Worm (Caenorhabditis elegans): Measurements from ENCODE around the gene mob-2.

Gene mob-2

DNA sequence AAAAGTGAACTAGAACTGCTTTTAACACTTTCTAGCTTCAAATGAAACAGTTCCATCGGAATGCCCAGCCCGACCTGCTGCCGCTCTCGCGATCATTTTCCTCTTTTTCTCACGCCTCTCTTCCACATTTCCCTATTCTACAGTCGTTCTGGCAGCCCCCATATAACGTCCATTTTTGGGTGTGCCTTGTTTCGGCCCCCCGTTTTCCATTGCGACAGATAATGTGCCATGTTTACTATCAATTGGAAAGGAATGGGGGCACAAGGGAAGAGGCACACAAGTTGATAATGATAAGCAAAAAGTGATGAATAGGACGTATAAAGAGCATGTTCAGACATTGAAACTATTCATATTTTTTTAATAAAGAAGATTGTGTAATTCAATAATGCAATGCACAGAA is 10.9 kb downstream of the mob-2 start (continued):
- TF ChIP-seq saeg-2 (GFP tag; IDR thresholded peaks at IDR 0.05) (no peak), mep-1 (tag; optimal IDR thresholded peaks at IDR 0.05) (peak; percentile 59), dmd-6 (GFP tag; IDR thresholded peaks at IDR 0.05) (peak; percentile 82), hlh-30 (tag; optimal IDR thresholded peaks at IDR 0.05; ENCODE audit: insufficient read depth) (peak; percentile 46), snpc-4 (tag; optimal IDR thresholded peaks at IDR 0.05) (no peak), fkh-10 (GFP tag; optimal IDR thresholded peaks at IDR 0.05) (no peak), Y75B8A.6 (GFP tag; IDR thresholded peaks at IDR 0.05) (no peak), ctbp-1 (GFP tag; IDR thresholded peaks at IDR 0.05) (no peak), mdl-1 (tag; optimal IDR thresholded peaks at IDR 0.05) (peak in 1 of 2 experiments; percentile 32), lsy-2 (tag; optimal IDR thresholded peaks at IDR 0.05) (peak in 1 of 2 experiments; percentile 48), ceh-28 (tag; optimal IDR thresholded peaks at IDR 0.05) (no peak), hlh-11 (tag; optimal IDR thresholded peaks at IDR 0.05) (peak; percentile 90), unc-62 (GFP tag; optimal IDR thresholded peaks at IDR 0.05 in 1 of 2) (peak in 1 of 2 experiments; percentile 83), unc-62 (tag; optimal IDR thresholded peaks at IDR 0.05) (no peak), ceh-62 (tag; optimal IDR thresholded peaks at IDR 0.05) (no peak), nhr-25 (tag; optimal IDR thresholded peaks at IDR 0.05; ENCODE audit: borderline replicate concordance, insufficient read depth) (no peak), set-16 (GFP tag; IDR thresholded peaks at IDR 0.05) (no peak), nhr-77 (tag; optimal IDR thresholded peaks at IDR 0.05) (peak; percentile 59), mdt-29 (GFP tag; IDR thresholded peaks at IDR 0.05) (no peak), zfp-2 (tag; optimal IDR thresholded peaks at IDR 0.05) (no peak), F37D6.2 (tag; optimal IDR thresholded peaks at IDR 0.05) (no peak), lin-39 (tag; optimal IDR thresholded peaks at IDR 0.05) (no peak), daf-16 (GFP tag; optimal IDR thresholded peaks at IDR 0.05) (peak in 1 of 2 experiments; percentile 71), daf-16 (tag; optimal IDR thresholded peaks at IDR 0.05) (peak; percentile 97), attf-4 (tag; optimal IDR thresholded peaks at IDR 0.05) (no peak), sdz-12 (GFP tag; optimal IDR thresholded peaks at IDR 0.05) (no peak), madf-5 (GFP tag; IDR thresholded peaks at IDR 0.05) (no peak), skn-1 (tag; optimal IDR thresholded peaks at IDR 0.05) (no peak), jun-1 (tag; optimal IDR thresholded peaks at IDR 0.05) (no peak), rbr-2 (tag; optimal IDR thresholded peaks at IDR 0.05) (no peak), Y48G9A.11 (GFP tag; IDR thresholded peaks at IDR 0.05) (no peak), lin-13 (GFP tag; optimal IDR thresholded peaks at IDR 0.05) (peak; percentile 15), lin-15B (tag; optimal IDR thresholded peaks at IDR 0.05) (no peak), spr-3 (GFP tag; optimal IDR thresholded peaks at IDR 0.05) (no peak), F26F4.8 (GFP tag; conservative IDR thresholded peaks at IDR 0.05) (no peak), Y105C5A.15 (GFP tag; IDR thresholded peaks at IDR 0.05) (no peak), hmg-1.1 (GFP tag; IDR thresholded peaks at IDR 0.05) (no peak), pha-4 (GFP tag; IDR thresholded peaks at IDR 0.05) (no peak), pha-4 (tag; optimal IDR thresholded peaks at IDR 0.05) (peak; percentile 23), F49E8.2 (tag; optimal IDR thresholded peaks at IDR 0.05; ENCODE audit: borderline replicate concordance) (no peak)

DNA sequence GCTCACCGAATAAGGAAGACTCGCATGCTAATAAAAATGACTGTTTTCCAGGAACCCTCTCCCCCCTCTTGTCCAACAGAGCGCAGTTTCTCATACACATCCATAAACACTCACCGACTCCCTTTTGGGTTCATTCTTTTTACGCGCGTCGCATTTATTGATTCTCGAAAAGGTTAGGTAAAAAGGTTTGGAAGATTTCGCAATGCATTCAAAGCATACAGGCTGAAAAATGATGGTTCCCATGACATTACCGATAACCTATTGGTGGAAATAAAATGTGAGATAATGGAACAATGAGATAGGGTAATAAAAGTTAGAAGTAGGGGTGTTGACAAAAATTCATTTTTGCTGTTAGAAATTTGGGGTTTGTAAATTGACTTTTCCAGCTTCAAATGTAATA is 11.4 kb downstream of the mob-2 start:
- TF ChIP-seq fos-1 (tag; optimal IDR thresholded peaks at IDR 0.05) (no peak), unc-62 (GFP tag; optimal IDR thresholded peaks at IDR 0.05 in 1 of 2) (no peak), unc-62 (tag; optimal IDR thresholded peaks at IDR 0.05) (no peak), aha-1 (tag) (peak; percentile 10), duxl-1 (tag; optimal IDR thresholded peaks at IDR 0.05; ENCODE audit: poor library complexity) (no peak), nhr-11 (tag; optimal IDR thresholded peaks at IDR 0.05) (no peak), lim-7 (GFP tag; IDR thresholded peaks at IDR 0.05) (no peak), nhr-102 (tag; optimal IDR thresholded peaks at IDR 0.05) (no peak), F44E2.7 (GFP tag; IDR thresholded peaks at IDR 0.05) (no peak), mes-2 (tag; optimal IDR thresholded peaks at IDR 0.05; ENCODE audit: poor library complexity, severe bottlenecking) (peak; percentile 12), hlh-30 (tag; optimal IDR thresholded peaks at IDR 0.05; ENCODE audit: insufficient read depth) (no peak), F26F4.8 (GFP tag; conservative IDR thresholded peaks at IDR 0.05) (no peak)

Data from whole organism, L4 larva.